Fruit fly (Drosophila melanogaster) whole organism, prepupa: Measurements from ENCODE around the gene yellow-f.

Experiments
- CG10669 ChIP-seq: fragments of 200-800 bp; sonication (Bioruptor generic); optimal IDR thresholded peaks from 3 replicates; lab custom pipeline; 2018; ENCODE audit warnings: missing biosample characterization, mild to moderate bottlenecking, missing genetic modification characterization, moderate library complexity
- CG11294 ChIP-seq: fragments of 200-800 bp; sonication (Bioruptor generic); IDR thresholded peaks from 2 replicates; pipeline ENCODE4 v1.3.6; 2022; ENCODE audit warnings: missing biosample characterization, missing genetic modification characterization
- CG11762 ChIP-seq: fragments of 200-800 bp; sonication (Bioruptor generic); optimal IDR thresholded peaks from 3 replicates; lab custom pipeline; 2016; ENCODE audit warnings: missing biosample characterization, missing genetic modification characterization; ENCODE audit not compliant: insufficient read depth
- CG11902 ChIP-seq: fragments of 200-800 bp; sonication (Bioruptor generic); optimal IDR thresholded peaks from 3 replicates; lab custom pipeline; 2016; ENCODE audit warnings: missing biosample characterization, missing genetic modification characterization
- CG15336 ChIP-seq: fragments of 200-800 bp; sonication (Bioruptor generic); IDR thresholded peaks from 2 replicates; pipeline ENCODE4 v1.3.6; 2022; ENCODE audit warnings: missing biosample characterization, missing genetic modification characterization
- CG16779 ChIP-seq: fragments of 200-800 bp; sonication (Bioruptor generic); optimal IDR thresholded peaks from 3 replicates; lab custom pipeline; 2017; ENCODE audit warnings: missing biosample characterization, mild to moderate bottlenecking, missing genetic modification characterization
- CG3032 ChIP-seq: fragments of 200-800 bp; optimal IDR thresholded peaks from 2 replicates; lab custom pipeline; 2019; ENCODE audit warnings: missing biosample characterization, mild to moderate bottlenecking, missing genetic modification characterization, moderate library complexity
- CG32006 ChIP-seq: fragments of 200-800 bp; sonication (Bioruptor generic); optimal IDR thresholded peaks from 3 replicates; lab custom pipeline; 2017; ENCODE audit warnings: missing biosample characterization, mild to moderate bottlenecking, missing genetic modification characterization
- CG34406 ChIP-seq: fragments of 200-800 bp; sonication (Bioruptor generic); optimal IDR thresholded peaks from 3 replicates; lab custom pipeline; 2016; ENCODE audit warnings: missing biosample characterization, missing genetic modification characterization
- CG4318 ChIP-seq: fragments of 200-800 bp; sonication (Bioruptor generic); optimal IDR thresholded peaks from 3 replicates; lab custom pipeline; 2017; ENCODE audit warnings: missing biosample characterization, mild to moderate bottlenecking, missing genetic modification characterization
- CG6163 ChIP-seq: fragments of 200-800 bp; sonication (Bioruptor generic); IDR thresholded peaks from 3 replicates; pipeline ENCODE4 v1.3.6; 2022; ENCODE audit warnings: missing biosample characterization, missing genetic modification characterization
- CG6276 ChIP-seq: fragments of 200-800 bp; sonication (Bioruptor generic); optimal IDR thresholded peaks from 2 replicates; lab custom pipeline; 2017; ENCODE audit warnings: missing biosample characterization, mild to moderate bottlenecking, missing genetic modification characterization
- CG6792 ChIP-seq: fragments of 200-800 bp; sonication (Bioruptor generic); optimal IDR thresholded peaks from 3 replicates; lab custom pipeline; 2016; ENCODE audit warnings: missing biosample characterization, missing genetic modification characterization
- CG6854 ChIP-seq: fragments of 200-800 bp; sonication (Bioruptor generic); optimal IDR thresholded peaks from 2 replicates; lab custom pipeline; 2017; ENCODE audit warnings: missing biosample characterization, mild to moderate bottlenecking, missing genetic modification characterization
- CG8119 ChIP-seq: fragments of 200-800 bp; sonication (Bioruptor generic); IDR thresholded peaks from 3 replicates; pipeline ENCODE4 v1.3.6; 2022; ENCODE audit warnings: missing biosample characterization, missing genetic modification characterization
- CG8319 ChIP-seq: fragments of 200-800 bp; sonication (Bioruptor generic); optimal IDR thresholded peaks from 3 replicates; lab custom pipeline; 2016; ENCODE audit warnings: missing biosample characterization, missing genetic modification characterization
- CG8632 ChIP-seq: fragments of 200-800 bp; sonication (Bioruptor generic); optimal IDR thresholded peaks from 3 replicates; lab custom pipeline; 2016; ENCODE audit warnings: missing biosample characterization, missing genetic modification characterization
- CG9139 ChIP-seq: fragments of 200-800 bp; sonication (Bioruptor generic); optimal IDR thresholded peaks from 3 replicates; lab custom pipeline; 2017; ENCODE audit warnings: missing biosample characterization, mild to moderate bottlenecking, missing genetic modification characterization
- Eip75B ChIP-seq: fragments of 200-800 bp; sonication (Bioruptor generic); optimal IDR thresholded peaks from 3 replicates; lab custom pipeline; 2016; ENCODE audit warnings: missing biosample characterization, missing genetic modification characterization
- Eip78C ChIP-seq: fragments of 200-800 bp; sonication (Bioruptor generic); peaks from one replicate; lab custom pipeline; 2016; ENCODE audit warnings: missing biosample characterization, missing genetic modification characterization
- Eip93F ChIP-seq: fragments of 200-800 bp; sonication (Bioruptor generic); optimal IDR thresholded peaks from 2 replicates; lab custom pipeline; 2016; ENCODE audit warnings: missing biosample characterization, mild to moderate bottlenecking, missing genetic modification characterization
- Ets21C ChIP-seq: fragments of 200-800 bp; sonication (Bioruptor generic); optimal IDR thresholded peaks from 3 replicates; lab custom pipeline; 2016; ENCODE audit warnings: missing biosample characterization, missing genetic modification characterization
- Ets96B ChIP-seq: fragments of 200-800 bp; optimal IDR thresholded peaks from 2 replicates; lab custom pipeline; 2019; ENCODE audit warnings: missing biosample characterization, mild to moderate bottlenecking, missing genetic modification characterization, moderate library complexity
- Gug ChIP-seq: fragments of 200-800 bp; sonication (Bioruptor generic); IDR thresholded peaks from 2 replicates; pipeline ENCODE4 v1.3.6; 2022; ENCODE audit warnings: missing biosample characterization, missing genetic modification characterization
- Hr38 ChIP-seq: sonication (Bioruptor generic); optimal IDR thresholded peaks from 2 replicates; lab custom pipeline; 2016; ENCODE audit warnings: missing biosample characterization, missing genetic modification characterization
- Hr39 ChIP-seq: fragments of 200-800 bp; sonication (Bioruptor generic); optimal IDR thresholded peaks from 2 replicates; lab custom pipeline; 2016; ENCODE audit warnings: missing biosample characterization, missing genetic modification characterization
- Hr4 ChIP-seq: fragments of 200-800 bp; sonication (Bioruptor generic); optimal IDR thresholded peaks from 3 replicates; lab custom pipeline; 2016; ENCODE audit warnings: missing biosample characterization, missing genetic modification characterization
- Lpt ChIP-seq: fragments of 200-800 bp; sonication (Bioruptor generic); optimal IDR thresholded peaks from 3 replicates; lab custom pipeline; 2016; ENCODE audit warnings: missing biosample characterization, missing genetic modification characterization
- Met ChIP-seq: fragments of 200-800 bp; sonication (Bioruptor generic); optimal IDR thresholded peaks from 3 replicates; lab custom pipeline; 2016; ENCODE audit warnings: missing biosample characterization, missing genetic modification characterization
- Sox14 ChIP-seq: fragments of 200-800 bp; sonication (Bioruptor generic); optimal IDR thresholded peaks from 3 replicates; lab custom pipeline; 2016; ENCODE audit warnings: missing biosample characterization, missing genetic modification characterization
- Sox15 ChIP-seq: fragments of 200-800 bp; sonication (Bioruptor generic); optimal IDR thresholded peaks from 3 replicates; lab custom pipeline; 2016; ENCODE audit warnings: missing biosample characterization, missing genetic modification characterization
- achi ChIP-seq: fragments of 200-800 bp; sonication (Bioruptor generic); optimal IDR thresholded peaks from 3 replicates; lab custom pipeline; 2016; ENCODE audit warnings: missing biosample characterization, missing genetic modification characterization
- cyc ChIP-seq: fragments of 200-800 bp; sonication (Bioruptor generic); optimal IDR thresholded peaks from 3 replicates; lab custom pipeline; 2016; ENCODE audit warnings: missing biosample characterization, missing genetic modification characterization
- dac ChIP-seq: fragments of 200-800 bp; sonication (Bioruptor generic); optimal IDR thresholded peaks from 2 replicates; lab custom pipeline; 2017; ENCODE audit warnings: missing biosample characterization, mild to moderate bottlenecking, missing genetic modification characterization
- eg ChIP-seq: fragments of 200-800 bp; sonication (Bioruptor generic); IDR thresholded peaks from 3 replicates; pipeline ENCODE4 v1.3.6; 2022; ENCODE audit warnings: missing biosample characterization, missing genetic modification characterization
- fd85E ChIP-seq: fragments of 200-800 bp; sonication (Bioruptor generic); optimal IDR thresholded peaks from 3 replicates; lab custom pipeline; 2016; ENCODE audit warnings: missing biosample characterization, missing genetic modification characterization
- fkh ChIP-seq: fragments of 200-800 bp; sonication (Bioruptor generic); optimal IDR thresholded peaks from 3 replicates; lab custom pipeline; 2017; ENCODE audit warnings: missing biosample characterization, mild to moderate bottlenecking, missing genetic modification characterization, moderate library complexity
- lz ChIP-seq: fragments of 200-800 bp; sonication (Bioruptor generic); optimal IDR thresholded peaks from 3 replicates; lab custom pipeline; 2016; ENCODE audit warnings: missing biosample characterization, missing genetic modification characterization
- net ChIP-seq: fragments of 200-800 bp; sonication (Bioruptor generic); optimal IDR thresholded peaks from 3 replicates; lab custom pipeline; 2016; ENCODE audit warnings: missing biosample characterization, missing genetic modification characterization
- pdm3 ChIP-seq: fragments of 200-800 bp; sonication (Bioruptor generic); optimal IDR thresholded peaks from 3 replicates; lab custom pipeline; 2016; ENCODE audit warnings: missing biosample characterization, missing genetic modification characterization
- salr ChIP-seq, 2 experiments: fragments of 200-800 bp; sonication (Bioruptor generic); optimal IDR thresholded peaks; 3 replicates each; lab custom pipeline; 2016 to 2018; ENCODE audit warnings: missing biosample characterization in 2 of 2, missing genetic modification characterization in 2 of 2, mild to moderate bottlenecking in 1 of 2
- spab ChIP-seq: fragments of 200-800 bp; sonication (Bioruptor generic); optimal IDR thresholded peaks from 2 replicates; lab custom pipeline; 2017; ENCODE audit warnings: missing biosample characterization, mild to moderate bottlenecking, missing genetic modification characterization, missing genetic modification reagents
- ss ChIP-seq, 2 experiments: fragments of 200-800 bp; sonication (Bioruptor generic); optimal IDR thresholded peaks; 2 replicates in 1 of 2; 3 replicates in 1 of 2; lab custom pipeline; 2017 to 2018; ENCODE audit warnings: mild to moderate bottlenecking in 2 of 2, missing biosample characterization in 2 of 2, missing genetic modification characterization in 2 of 2, moderate library complexity in 1 of 2
- svp ChIP-seq: fragments of 200-800 bp; sonication (Bioruptor generic); peaks from one replicate; lab custom pipeline; 2016; ENCODE audit warnings: missing biosample characterization, missing genetic modification characterization
- topi ChIP-seq: fragments of 200-800 bp; sonication (Bioruptor generic); optimal IDR thresholded peaks from 3 replicates; lab custom pipeline; 2016; ENCODE audit warnings: missing biosample characterization, missing genetic modification characterization
- vri ChIP-seq: fragments of 200-800 bp; sonication (Bioruptor generic); optimal IDR thresholded peaks from 3 replicates; lab custom pipeline; 2016; ENCODE audit warnings: missing biosample characterization, mild to moderate bottlenecking, missing genetic modification characterization

yellow-f gene

DNA sequence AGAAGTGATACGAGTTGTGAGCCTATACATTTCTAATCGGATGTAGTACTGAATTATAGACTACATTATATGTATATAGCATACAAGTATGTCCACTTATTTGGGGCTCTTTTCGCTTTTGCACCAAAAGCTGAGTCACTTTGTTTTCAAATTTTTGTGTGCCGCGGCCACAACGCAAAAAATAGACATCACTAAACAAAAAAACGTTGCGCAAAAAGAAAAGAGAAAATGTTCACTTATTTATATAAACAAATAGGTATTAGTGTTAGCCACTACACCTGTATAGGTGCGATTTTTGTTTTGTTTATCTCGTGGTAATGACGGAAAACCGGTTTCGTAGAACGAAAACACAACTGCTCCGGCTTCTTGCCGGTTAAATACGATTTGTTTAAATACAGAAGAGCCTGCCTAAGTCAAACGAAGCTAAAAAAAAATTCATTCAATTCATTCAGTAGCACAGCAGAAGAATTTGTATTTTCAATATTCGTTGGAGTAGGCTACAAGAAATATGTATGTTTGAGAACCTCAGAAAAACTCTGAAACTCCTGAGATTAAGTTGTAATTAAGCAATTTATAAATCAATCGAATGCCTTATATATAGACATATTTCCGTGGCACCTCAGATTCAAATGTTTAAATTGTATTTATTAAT is 9.9 kb downstream of the yellow-f start (continued):
- TF ChIP-seq CG10669 (GFP tag; lab: Kevin White, UChicago) (no peak), CG6854 (GFP tag; lab: Kevin White, UChicago) (no peak), CG6792 (GFP tag; lab: Kevin White, UChicago) (no peak), CG11762 (GFP tag; lab: Kevin White, UChicago) (no peak), CG6276 (GFP tag; lab: Kevin White, UChicago) (no peak), dac (GFP tag; lab: Kevin White, UChicago) (no peak), Gug (GFP tag; lab: Robert Waterston, UW) (no peak), Ets21C (GFP tag; lab: Kevin White, UChicago) (no peak), Eip75B (GFP tag; lab: Kevin White, UChicago) (no peak), vri (peak; percentile 36), CG15336 (GFP tag; lab: Robert Waterston, UW) (peak; percentile 41; the same call in 1 of the 2 replicates), CG34406 (no peak), CG8632 (GFP tag; lab: Kevin White, UChicago) (no peak)

DNA sequence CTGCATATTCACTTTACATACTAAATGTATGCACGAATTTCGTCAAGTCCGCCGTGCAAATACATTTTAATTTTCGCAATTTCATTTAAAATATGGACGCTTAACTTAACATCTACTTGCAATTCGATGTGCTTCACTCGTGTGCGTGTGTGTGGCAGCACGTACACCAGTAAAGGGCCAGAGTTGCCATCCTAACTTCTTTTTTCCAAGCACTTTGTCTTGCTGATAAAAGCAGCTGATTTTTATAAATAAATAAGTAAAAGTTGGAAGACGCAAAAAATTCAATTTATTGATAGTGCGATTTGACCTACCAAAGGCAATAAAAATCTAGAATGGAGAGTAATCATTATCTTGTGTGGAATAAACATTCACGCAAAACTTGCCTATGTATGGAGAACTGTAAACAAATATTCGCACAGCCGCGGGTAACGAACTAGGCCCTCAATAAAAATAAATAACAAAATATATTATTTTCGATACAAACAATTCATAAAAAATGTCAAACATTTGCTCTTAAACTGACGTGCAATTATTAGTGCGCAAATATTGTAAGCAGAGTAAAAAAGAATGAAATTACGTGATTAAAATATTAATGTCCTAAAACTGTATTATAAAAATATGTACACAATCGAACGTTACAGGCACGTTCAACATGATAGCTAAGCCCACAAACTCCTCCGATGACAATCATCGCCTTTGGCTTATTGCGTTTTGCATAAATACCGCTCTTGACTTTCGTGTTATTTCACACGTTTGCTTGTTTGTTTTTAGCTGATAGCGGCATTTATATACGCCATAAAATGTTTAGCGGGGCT is 10.6 kb downstream of the yellow-f start:
- TF ChIP-seq ss (GFP tag; optimal IDR thresholded peaks at IDR 0.05; lab: Kevin White, UChicago) (peak; percentile 20 to 56), spab (GFP tag; lab: Kevin White, UChicago) (no peak), CG8319 (GFP tag; lab: Kevin White, UChicago) (no peak), svp (peak; percentile 51), Met (GFP tag; lab: Kevin White, UChicago) (peak; percentile 65), salr (GFP tag; optimal IDR thresholded peaks at IDR 0.05; lab: Kevin White, UChicago) (peak; percentile 25 to 64), Eip75B (GFP tag; lab: Kevin White, UChicago) (peak; percentile 42), eg (GFP tag; lab: Robert Waterston, UW) (peak; percentile 87), Sox15 (peak; percentile 40), CG16779 (tag; lab: Kevin White, UChicago) (no peak), CG6276 (GFP tag; lab: Kevin White, UChicago) (peak; percentile 70), CG11762 (GFP tag; lab: Kevin White, UChicago) (peak; percentile 44), CG8119 (GFP tag; lab: Robert Waterston, UW) (peak; percentile 71), fkh (GFP tag; lab: Kevin White, UChicago) (peak; percentile 85), Lpt (GFP tag; lab: Kevin White, UChicago) (peak; percentile 55), cyc (GFP tag; lab: Kevin White, UChicago) (peak; percentile 31), CG10669 (GFP tag; lab: Kevin White, UChicago) (peak; percentile 76), CG4318 (peak; percentile 68), Gug (GFP tag; lab: Robert Waterston, UW) (peak; percentile 62), CG34406 (peak; percentile 54), net (GFP tag; lab: Kevin White, UChicago) (peak; percentile 59), CG6792 (GFP tag; lab: Kevin White, UChicago) (peak; percentile 53), Hr39 (GFP tag; lab: Kevin White, UChicago) (peak; percentile 50), achi (GFP tag; lab: Kevin White, UChicago) (peak; percentile 61), fd85E (GFP tag; lab: Kevin White, UChicago) (peak; percentile 21), Sox14 (GFP tag; lab: Kevin White, UChicago) (peak; percentile 30), dac (GFP tag; lab: Kevin White, UChicago) (peak; percentile 25), lz (peak; percentile 44), CG3032 (peak; percentile 68), pdm3 (GFP tag; lab: Kevin White, UChicago) (peak; percentile 75), CG11902 (GFP tag; lab: Kevin White, UChicago) (peak; percentile 32), CG6163 (GFP tag; lab: Robert Waterston, UW) (peak; percentile 67), Hr4 (GFP tag; lab: Kevin White, UChicago) (peak; percentile 65), Eip78C (GFP tag; lab: Kevin White, UChicago) (peak; percentile 93), Hr38 (no peak), CG9139 (GFP tag; lab: Kevin White, UChicago) (no peak), Ets21C (GFP tag; lab: Kevin White, UChicago) (no peak), topi (GFP tag; lab: Kevin White, UChicago) (peak; percentile 65), Ets96B (tag; lab: Kevin White, UChicago) (peak; percentile 63), CG32006 (GFP tag; lab: Kevin White, UChicago) (peak; percentile 79), CG11294 (GFP tag; lab: Robert Waterston, UW) (0 out of 2 replicates have a peak, but pooled peaks have one; percentile 17), Eip93F (peak; percentile 43)
